Worm (Caenorhabditis elegans): ENCODE measurements around the gene K08F9.1.

ce11 chrV:15136772-15137171, 6.4 kb downstream of the K08F9.1 start, which contains the start of gene aipl-1:
- no peak for TF ChIP-seq ZK546.5 (tag; optimal IDR thresholded peaks at IDR 0.05)
- peak; percentile 16 for TF ChIP-seq ztf-4 (tag; optimal IDR thresholded peaks at IDR 0.05)

Data from whole organism, L2 larva.